Fruit fly (Drosophila melanogaster) whole organism: ENCODE results near the gene GluRIIE.

Source experiments
- CG8478 ChIP-seq: fragments of >200 bp; optimal IDR thresholded peaks from 2 replicates; lab custom pipeline; 2018; ENCODE audit warnings: inconsistent platforms
- Dll ChIP-seq: fragments of >200 bp; optimal IDR thresholded peaks from 2 replicates; lab custom pipeline; 2017
- EcR ChIP-seq, 2 experiments: fragments of >200 bp; optimal IDR thresholded peaks; 2 replicates each; lab custom pipeline; 2017; ENCODE audit warnings: missing biosample characterization in 2 of 2, missing genetic modification characterization in 2 of 2, missing genetic modification reagents in 2 of 2
- pan ChIP-seq: fragments of >200 bp; optimal IDR thresholded peaks from 2 replicates; lab custom pipeline; 2017
- psq ChIP-seq: fragments of >200 bp; optimal IDR thresholded peaks from 2 replicates; lab custom pipeline; 2017
- usp ChIP-seq: fragments of >200 bp; optimal IDR thresholded peaks from 2 replicates; lab custom pipeline; 2017; ENCODE audit warnings: missing biosample characterization, missing genetic modification characterization, mixed read lengths

Gene GluRIIE

DNA sequence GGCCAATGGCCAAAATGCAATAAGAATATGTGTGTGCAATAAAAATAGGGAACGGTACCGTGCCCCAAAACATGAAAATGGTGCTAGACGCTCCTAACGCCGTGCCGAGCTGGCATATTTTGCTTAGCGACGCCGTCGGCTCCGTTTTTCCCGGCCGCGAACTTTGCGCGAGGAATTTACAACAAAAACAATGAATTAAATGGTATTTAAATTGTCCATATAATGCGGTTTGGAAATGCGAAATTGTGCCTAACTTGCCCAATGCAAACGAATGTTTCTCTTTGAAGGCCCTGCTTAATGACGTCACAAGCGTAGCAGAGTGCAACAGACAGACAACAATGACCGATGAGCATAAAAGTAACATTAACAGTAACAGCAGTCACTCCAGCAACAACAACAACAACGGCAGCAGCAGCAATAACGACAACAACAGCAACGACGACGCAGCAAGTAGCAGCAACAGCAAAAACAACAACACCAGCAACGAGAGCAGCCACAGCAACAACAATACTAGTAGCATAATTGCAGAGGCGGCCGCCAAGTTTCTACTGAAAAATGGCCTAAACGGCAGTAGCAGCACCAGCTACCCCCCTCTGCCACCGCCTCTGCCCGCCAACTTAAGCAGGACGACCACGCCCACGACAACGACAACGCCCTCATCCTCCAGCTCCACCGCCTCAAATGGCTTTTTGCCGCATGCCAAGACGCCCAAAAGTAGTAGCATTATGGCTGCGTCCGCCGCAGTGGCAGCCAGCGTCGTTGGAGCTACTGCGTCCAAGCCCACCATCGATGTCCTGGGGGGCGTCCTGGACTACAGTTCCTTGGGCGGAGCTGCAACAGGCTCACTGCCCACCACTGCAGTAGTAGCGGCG, 26.0 kb downstream of the GluRIIE start:
- TF ChIP-seq usp (GFP tag; lab: Kevin White, UChicago) (no peak), pan (lab: Kevin White, UChicago) (no peak)

DNA sequence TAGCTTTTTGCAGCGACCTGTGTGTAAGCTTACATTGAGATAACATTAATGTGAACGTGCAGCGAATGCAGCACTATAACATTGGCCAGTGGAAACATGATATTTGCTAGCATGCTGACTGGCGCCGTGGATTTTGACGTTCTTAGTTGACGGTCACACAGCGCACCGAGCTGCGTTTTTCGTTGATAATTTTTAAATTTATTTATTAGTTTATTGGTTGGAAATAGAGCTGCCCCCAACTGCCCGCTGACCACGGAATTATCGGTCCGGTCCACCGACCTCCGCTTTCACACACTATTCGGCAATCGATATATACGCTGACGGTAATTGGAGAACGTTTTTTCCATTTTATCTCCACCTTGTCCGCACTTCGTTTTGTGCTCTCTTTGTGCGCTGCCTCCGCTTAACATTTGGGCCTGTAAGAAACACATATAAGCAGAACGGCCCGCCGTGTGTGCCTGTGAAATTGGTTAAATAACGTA, 26.7 kb downstream of the GluRIIE start, which contains the start of gene H:
Gene H (plus strand): TSS at position 134 of the 482 bp plus-strand sequence.
- TF ChIP-seq psq (lab: Kevin White, UChicago): no peak
- no peak for TF ChIP-seq pan (lab: Kevin White, UChicago)
- no peak for TF ChIP-seq usp (GFP tag; lab: Kevin White, UChicago)
- TF ChIP-seq CG8478 (lab: Kevin White, UChicago): no peak
- no peak for TF ChIP-seq Dll
- TF ChIP-seq EcR (GFP tag; optimal IDR thresholded peaks at IDR 0.05; lab: Kevin White, UChicago): no peak

DNA sequence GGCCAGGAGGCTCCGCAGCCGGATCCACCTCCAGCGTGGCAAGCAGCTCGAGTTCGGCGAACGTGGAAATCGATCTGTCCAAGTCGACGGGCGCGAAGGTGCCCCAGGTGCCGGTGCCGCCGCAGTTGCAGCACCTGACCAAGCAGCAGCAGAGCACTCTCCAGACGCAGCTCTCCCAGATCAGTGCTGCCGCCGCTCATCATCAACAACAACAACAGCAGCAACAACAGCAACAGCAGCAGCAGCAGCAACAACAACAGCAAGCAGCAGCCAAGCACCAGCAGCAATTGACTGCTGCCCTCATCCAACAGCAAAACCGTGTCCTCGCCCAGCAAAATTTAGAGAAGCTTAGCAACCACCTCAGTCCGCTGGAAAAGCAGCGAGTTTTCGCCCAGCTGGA, 29.6 kb downstream of the GluRIIE start:
- TF ChIP-seq usp (GFP tag; lab: Kevin White, UChicago) (no peak), EcR (GFP tag; optimal IDR thresholded peaks at IDR 0.05; lab: Kevin White, UChicago) (no peak), CG8478 (lab: Kevin White, UChicago) (no peak), Dll (no peak), psq (lab: Kevin White, UChicago) (no peak), pan (lab: Kevin White, UChicago) (no peak)

DNA sequence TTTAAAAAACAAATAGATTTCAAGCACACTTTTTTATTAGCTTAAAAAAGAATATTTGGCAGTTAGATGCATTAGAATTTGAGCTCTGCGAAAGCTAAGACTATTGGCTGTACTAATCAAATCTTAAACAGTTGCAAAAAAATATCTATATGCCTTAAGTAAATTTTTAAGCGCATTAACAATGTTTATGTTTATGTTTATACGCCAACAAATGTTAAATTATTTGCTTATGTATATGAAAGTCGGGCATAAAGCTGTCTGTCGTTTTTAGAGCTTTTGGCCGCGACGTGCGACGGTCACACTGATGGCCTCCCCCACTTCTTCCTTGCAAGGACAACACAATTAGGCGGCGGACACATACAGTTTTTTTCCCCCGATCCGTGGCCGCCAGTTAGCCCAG, 30.9 kb downstream of the GluRIIE start, which contains the start of gene CG5466:
Gene CG5466 (plus strand): TSS at position 301 of the 400 bp plus-strand sequence.
- TF ChIP-seq Dll: no peak
- TF ChIP-seq usp (GFP tag; lab: Kevin White, UChicago): no peak
- no peak for TF ChIP-seq psq (lab: Kevin White, UChicago)
- no peak for TF ChIP-seq CG8478 (lab: Kevin White, UChicago)
- TF ChIP-seq pan (lab: Kevin White, UChicago): no peak
- TF ChIP-seq EcR (GFP tag; optimal IDR thresholded peaks at IDR 0.05; lab: Kevin White, UChicago): no peak

DNA sequence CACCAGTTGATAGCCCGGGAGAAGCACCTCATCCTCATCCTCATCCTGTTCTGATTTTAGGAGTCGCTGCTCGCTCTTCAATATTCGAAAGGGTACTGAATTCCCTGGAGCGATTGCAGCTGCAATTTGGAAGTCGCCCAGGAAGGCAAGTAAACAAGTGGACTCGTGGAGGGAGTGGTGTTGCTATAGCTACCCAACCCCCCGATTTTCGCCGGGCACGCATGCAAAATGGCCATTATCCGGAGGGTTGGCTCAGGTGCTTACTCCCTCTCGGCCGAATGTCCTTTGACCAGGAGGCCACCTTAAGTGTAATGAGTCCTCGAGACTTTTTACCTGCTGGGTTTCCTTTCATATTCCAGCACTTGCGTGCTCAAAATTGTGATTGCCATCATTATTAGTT, 31.7 kb downstream of the GluRIIE start, which contains the start of gene CG15923:
Gene CG15923 (minus strand): TSS at position 101 of the 400 bp plus-strand sequence.
- TF ChIP-seq EcR (GFP tag; optimal IDR thresholded peaks at IDR 0.05; lab: Kevin White, UChicago) (no peak), Dll (no peak), pan (lab: Kevin White, UChicago) (no peak), usp (GFP tag; lab: Kevin White, UChicago) (no peak), psq (lab: Kevin White, UChicago) (no peak), CG8478 (lab: Kevin White, UChicago) (no peak)

DNA sequence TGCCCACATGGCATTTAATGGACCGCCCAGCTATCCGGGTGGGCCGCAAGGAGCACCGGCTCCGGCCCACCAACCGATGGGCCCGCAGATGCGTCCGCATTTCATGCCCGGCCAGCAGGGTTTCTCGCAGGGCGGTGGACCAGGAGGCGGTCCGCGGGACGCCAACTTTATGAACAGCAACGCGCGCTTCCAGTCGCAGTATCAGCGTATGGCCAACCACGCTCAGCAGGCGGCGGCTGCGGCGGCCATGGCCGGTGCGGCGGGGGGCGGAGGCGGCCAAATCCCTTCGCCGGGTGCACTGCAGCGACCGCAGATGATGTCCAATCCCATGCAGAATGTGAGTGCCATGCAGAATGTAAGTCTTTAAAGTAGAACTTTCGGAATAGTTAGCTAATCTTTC, 40.3 kb downstream of the GluRIIE start:
- TF ChIP-seq pan (lab: Kevin White, UChicago): no peak
- no peak for TF ChIP-seq Dll
- TF ChIP-seq EcR (GFP tag; optimal IDR thresholded peaks at IDR 0.05; lab: Kevin White, UChicago): no peak
- TF ChIP-seq usp (GFP tag; lab: Kevin White, UChicago): no peak
- TF ChIP-seq psq (lab: Kevin White, UChicago): no peak
- TF ChIP-seq CG8478 (lab: Kevin White, UChicago): no peak

DNA sequence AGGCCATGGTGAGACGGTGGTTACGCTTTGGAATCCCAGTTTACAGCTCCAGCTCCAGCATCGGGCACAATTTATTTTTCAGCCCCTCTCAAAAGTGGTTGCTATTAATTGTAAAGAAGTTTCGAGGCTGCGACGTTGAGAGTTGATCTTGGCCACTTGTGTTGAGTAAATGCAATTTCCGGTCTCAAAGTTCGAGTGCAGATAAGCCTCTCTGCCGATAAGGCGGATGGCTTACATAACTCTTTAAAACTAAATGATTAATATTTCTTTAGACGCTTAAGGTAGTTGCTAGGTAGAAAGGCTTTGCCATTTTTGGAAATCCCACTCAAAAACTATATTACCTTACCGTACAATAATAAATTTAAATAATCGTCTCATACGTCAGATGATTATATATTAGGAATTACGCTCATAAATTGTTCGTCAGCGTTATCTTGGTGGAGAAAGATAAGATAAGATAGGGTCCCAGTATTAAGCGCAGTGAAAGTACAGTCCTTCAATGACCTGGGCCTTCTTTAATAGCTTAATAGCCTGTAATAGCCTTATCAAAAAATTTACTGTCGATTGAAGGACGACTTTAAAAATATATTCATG, 42.9 kb downstream of the GluRIIE start:
- TF ChIP-seq Dll (no peak), pan (lab: Kevin White, UChicago) (no peak)

DNA sequence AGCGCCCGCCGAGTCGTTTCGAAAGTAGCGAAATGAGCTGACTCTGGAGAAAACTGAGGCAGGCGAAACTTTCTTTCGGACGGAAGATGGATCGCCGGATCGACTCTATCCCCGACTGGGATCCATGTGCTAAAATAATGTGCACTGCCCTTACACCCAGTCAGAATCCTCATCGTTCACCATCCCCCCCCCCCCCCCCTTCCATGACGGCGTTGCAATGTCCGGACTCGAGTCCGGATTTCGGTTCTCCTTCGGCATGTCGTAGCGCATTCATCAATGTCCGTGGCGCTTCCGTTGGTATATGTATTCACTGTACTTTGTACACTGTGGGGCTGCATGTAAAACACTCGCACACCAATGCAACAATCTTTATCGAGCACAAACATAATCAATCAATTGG, 43.4 kb downstream of the GluRIIE start:
- no peak for TF ChIP-seq Dll
- TF ChIP-seq CG8478 (lab: Kevin White, UChicago): no peak
- no peak for TF ChIP-seq psq (lab: Kevin White, UChicago)
- TF ChIP-seq pan (lab: Kevin White, UChicago): no peak
- no peak for TF ChIP-seq usp (GFP tag; lab: Kevin White, UChicago)
- TF ChIP-seq EcR (GFP tag; optimal IDR thresholded peaks at IDR 0.05; lab: Kevin White, UChicago): no peak

DNA sequence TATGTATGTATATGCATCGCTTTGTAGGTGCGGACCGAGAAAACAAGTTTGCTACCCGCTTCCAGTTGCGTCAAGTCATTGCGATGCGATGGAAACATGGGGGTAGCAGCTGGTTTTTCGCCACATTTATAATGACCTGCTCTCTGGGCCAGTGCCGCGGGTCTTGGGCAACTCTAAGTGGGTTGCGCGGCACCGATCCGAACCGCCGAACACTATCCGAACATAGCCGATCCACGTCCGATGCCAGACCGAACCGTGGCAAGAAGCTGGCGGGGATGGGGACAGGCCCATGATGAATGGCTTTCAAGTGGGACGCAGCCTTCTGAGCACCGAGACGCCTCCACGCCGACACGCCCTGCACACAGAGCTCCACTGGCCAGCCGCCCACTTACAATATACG, 44.4 kb downstream of the GluRIIE start:
- TF ChIP-seq Dll: no peak
- no peak for TF ChIP-seq psq (lab: Kevin White, UChicago)
- no peak for TF ChIP-seq usp (GFP tag; lab: Kevin White, UChicago)
- no peak for TF ChIP-seq CG8478 (lab: Kevin White, UChicago)
- TF ChIP-seq pan (lab: Kevin White, UChicago): no peak
- TF ChIP-seq EcR (GFP tag; optimal IDR thresholded peaks at IDR 0.05; lab: Kevin White, UChicago): no peak

DNA sequence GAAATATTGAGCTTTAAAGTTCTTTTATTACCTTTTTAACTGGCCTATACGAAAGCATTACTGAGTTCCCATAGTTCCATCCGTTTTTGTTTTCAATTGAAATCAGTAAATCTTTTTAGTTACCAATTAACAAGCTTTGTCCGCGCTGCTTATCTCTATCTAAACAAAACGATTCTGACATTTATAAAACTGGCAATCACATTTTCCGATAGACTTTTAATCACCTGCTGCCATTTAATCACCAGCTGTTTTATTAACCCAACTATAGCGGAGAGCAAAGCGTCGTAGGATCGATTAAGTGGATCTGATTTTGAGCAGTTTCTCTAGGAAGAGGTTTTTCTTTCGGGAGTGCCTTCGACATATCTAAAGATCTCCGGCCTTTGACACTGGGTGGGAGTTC, 45.9 kb downstream of the GluRIIE start:
- no peak for TF ChIP-seq Dll
- TF ChIP-seq usp (GFP tag; lab: Kevin White, UChicago): no peak
- TF ChIP-seq psq (lab: Kevin White, UChicago): no peak
- TF ChIP-seq EcR (GFP tag; optimal IDR thresholded peaks at IDR 0.05; lab: Kevin White, UChicago): no peak

DNA sequence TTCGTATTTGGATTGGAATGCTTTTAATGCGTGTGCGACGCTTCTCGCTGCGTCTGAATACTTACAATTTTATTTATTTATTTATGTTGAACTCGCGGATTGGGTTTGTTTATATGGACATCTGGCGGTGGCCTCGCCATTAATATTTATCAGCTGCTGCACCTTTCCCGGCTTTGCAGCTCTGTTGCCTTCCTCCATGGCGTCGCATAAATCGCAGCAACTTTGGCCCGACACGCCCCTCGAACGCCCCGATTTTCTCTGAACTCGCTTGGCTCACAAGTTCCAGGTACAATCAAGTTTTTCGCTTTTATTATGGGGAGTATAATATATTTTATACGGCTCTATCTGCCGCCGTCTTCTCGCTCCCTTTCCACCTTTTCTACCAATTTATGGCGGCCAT, 48.4 kb downstream of the GluRIIE start:
- TF ChIP-seq pan (lab: Kevin White, UChicago): no peak
